Worm (Caenorhabditis elegans): Measurements from ENCODE around the gene Y38C1AA.6.

DNA sequence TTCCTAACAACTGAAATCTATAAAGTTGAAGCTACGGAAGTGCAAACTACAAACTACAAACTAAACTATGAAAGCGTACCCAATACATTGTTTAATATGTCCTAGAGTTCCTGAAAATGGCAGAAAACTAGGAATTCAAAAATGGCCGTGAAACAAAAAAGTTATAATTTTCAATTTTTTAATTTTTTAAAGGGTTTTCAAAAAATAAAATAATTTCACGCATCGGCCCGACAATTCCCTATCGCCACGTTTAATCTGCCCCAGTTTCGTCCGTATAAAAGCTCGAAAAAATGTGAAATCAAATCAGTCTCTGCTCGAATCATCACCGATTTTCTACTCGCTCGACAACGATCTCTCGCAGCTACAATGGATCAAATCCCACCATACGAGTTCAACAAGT, 4.0 kb upstream of the Y38C1AA.6 start, which contains the start of gene Y38C1AA.7:
- TF ChIP-seq lsy-2 (tag; optimal IDR thresholded peaks at IDR 0.05) (no peak), elt-3 (tag; optimal IDR thresholded peaks at IDR 0.05) (no peak), lin-13 (tag; optimal IDR thresholded peaks at IDR 0.05) (no peak), nhr-237 (tag; optimal IDR thresholded peaks at IDR 0.05) (no peak), nhr-28 (tag; optimal IDR thresholded peaks at IDR 0.05) (no peak), bed-3 (GFP tag; optimal IDR thresholded peaks at IDR 0.05) (no peak), ces-1 (GFP tag; optimal IDR thresholded peaks at IDR 0.05) (no peak), unc-39 (tag; optimal IDR thresholded peaks at IDR 0.05) (no peak), ztf-11 (tag; optimal IDR thresholded peaks at IDR 0.05) (no peak)
